Worm (Caenorhabditis elegans) whole organism, mixed stage, embryonic: Measurements from ENCODE around the gene ZK1037.6.

ENCODE experiments used
- elt-1 ChIP-seq: sonication (generic microtip); optimal IDR thresholded peaks from 2 replicates; lab custom pipeline; 2017; ENCODE audit warnings: missing genetic modification characterization, mild to moderate bottlenecking, missing compliant biosample characterization, antibody characterized with exemption, moderate library complexity, borderline replicate concordance; ENCODE audit not compliant: insufficient read depth
- nhr-237 ChIP-seq: fragments of 150-350 bp; optimal IDR thresholded peaks from 2 replicates; lab custom pipeline; 2014; ENCODE audit warnings: missing biosample characterization, missing genetic modification characterization
- nhr-76 ChIP-seq: sonication (generic microtip); optimal IDR thresholded peaks from 2 replicates; lab custom pipeline; 2017; ENCODE audit warnings: missing biosample characterization, missing genetic modification characterization
- pha-4 ChIP-seq: fragments of 150-350 bp; optimal IDR thresholded peaks from 2 replicates; lab custom pipeline; 2018; ENCODE audit warnings: missing biosample characterization, missing genetic modification reagents, missing genetic modification characterization

DNA sequence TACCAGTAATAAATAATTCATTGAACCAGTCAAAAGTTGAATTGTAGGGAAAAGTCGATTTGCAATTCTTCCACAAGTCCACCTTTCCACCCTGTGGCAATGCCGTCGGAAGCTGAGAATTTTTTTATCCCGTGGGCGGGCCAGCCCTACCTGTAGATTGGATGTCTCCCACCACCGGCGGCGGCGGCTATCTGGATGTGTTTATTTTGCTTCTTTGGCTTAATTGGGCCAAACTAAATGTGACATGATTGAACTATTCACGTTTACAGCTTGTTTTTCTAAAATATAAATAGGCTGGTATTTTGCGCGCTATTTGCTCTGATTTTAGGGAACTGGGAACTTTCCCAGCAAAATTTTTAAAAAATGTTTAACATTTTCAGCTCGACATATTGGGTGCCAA lies 16.9 kb upstream of the ZK1037.6 start, which contains the start of gene wrt-8:
- TF ChIP-seq elt-1 (no peak), nhr-237 (tag; lab: Kevin White, UChicago) (no peak), nhr-76 (tag; lab: Kevin White, UChicago) (no peak), pha-4 (tag; lab: Kevin White, UChicago) (no peak)
